Fruit fly (Drosophila melanogaster) whole organism, prepupa: Measurements from ENCODE around the gene Cpr65Ay.
A peak's percentile ranks its signal among the peaks of the same experiment; 100 is the strongest.

ENCODE experiments used
- CG10631 ChIP-seq: fragments of 200-800 bp; sonication (Bioruptor generic); optimal IDR thresholded peaks from 2 replicates; lab custom pipeline; 2016; ENCODE audit warnings: missing biosample characterization, missing genetic modification characterization
- CG10669 ChIP-seq: fragments of 200-800 bp; sonication (Bioruptor generic); optimal IDR thresholded peaks from 3 replicates; lab custom pipeline; 2018; ENCODE audit warnings: missing biosample characterization, mild to moderate bottlenecking, missing genetic modification characterization, moderate library complexity
- CG11294 ChIP-seq: fragments of 200-800 bp; sonication (Bioruptor generic); IDR thresholded peaks from 2 replicates; pipeline ENCODE4 v1.3.6; 2022; ENCODE audit warnings: missing biosample characterization, missing genetic modification characterization
- CG11762 ChIP-seq: fragments of 200-800 bp; sonication (Bioruptor generic); optimal IDR thresholded peaks from 3 replicates; lab custom pipeline; 2016; ENCODE audit warnings: missing biosample characterization, missing genetic modification characterization; ENCODE audit not compliant: insufficient read depth
- CG11902 ChIP-seq: fragments of 200-800 bp; sonication (Bioruptor generic); optimal IDR thresholded peaks from 3 replicates; lab custom pipeline; 2016; ENCODE audit warnings: missing biosample characterization, missing genetic modification characterization
- CG1621 ChIP-seq: fragments of 200-800 bp; sonication (Bioruptor generic); optimal IDR thresholded peaks from 3 replicates; lab custom pipeline; 2018; ENCODE audit warnings: missing biosample characterization, mild to moderate bottlenecking, missing genetic modification characterization
- CG3032 ChIP-seq: fragments of 200-800 bp; optimal IDR thresholded peaks from 2 replicates; lab custom pipeline; 2019; ENCODE audit warnings: missing biosample characterization, mild to moderate bottlenecking, missing genetic modification characterization, moderate library complexity
- CG31627 ChIP-seq: fragments of 200-800 bp; sonication (Bioruptor generic); optimal IDR thresholded peaks from 3 replicates; lab custom pipeline; 2016; ENCODE audit warnings: missing biosample characterization, missing genetic modification characterization
- CG32006 ChIP-seq: fragments of 200-800 bp; sonication (Bioruptor generic); optimal IDR thresholded peaks from 3 replicates; lab custom pipeline; 2017; ENCODE audit warnings: missing biosample characterization, mild to moderate bottlenecking, missing genetic modification characterization
- CG34406 ChIP-seq: fragments of 200-800 bp; sonication (Bioruptor generic); optimal IDR thresholded peaks from 3 replicates; lab custom pipeline; 2016; ENCODE audit warnings: missing biosample characterization, missing genetic modification characterization
- CG4318 ChIP-seq: fragments of 200-800 bp; sonication (Bioruptor generic); optimal IDR thresholded peaks from 3 replicates; lab custom pipeline; 2017; ENCODE audit warnings: missing biosample characterization, mild to moderate bottlenecking, missing genetic modification characterization
- CG6792 ChIP-seq: fragments of 200-800 bp; sonication (Bioruptor generic); optimal IDR thresholded peaks from 3 replicates; lab custom pipeline; 2016; ENCODE audit warnings: missing biosample characterization, missing genetic modification characterization
- CG6808 ChIP-seq: fragments of 200-800 bp; sonication (Bioruptor generic); optimal IDR thresholded peaks from 3 replicates; lab custom pipeline; 2017; ENCODE audit warnings: missing biosample characterization, missing genetic modification characterization, mild to moderate bottlenecking, moderate library complexity, missing genetic modification reagents
- CG7368 ChIP-seq: fragments of 200-800 bp; sonication (Bioruptor generic); optimal IDR thresholded peaks from 3 replicates; lab custom pipeline; 2016; ENCODE audit warnings: missing biosample characterization, missing genetic modification characterization
- CG8119 ChIP-seq: fragments of 200-800 bp; sonication (Bioruptor generic); IDR thresholded peaks from 3 replicates; pipeline ENCODE4 v1.3.6; 2022; ENCODE audit warnings: missing biosample characterization, missing genetic modification characterization
- CG8319 ChIP-seq: fragments of 200-800 bp; sonication (Bioruptor generic); optimal IDR thresholded peaks from 3 replicates; lab custom pipeline; 2016; ENCODE audit warnings: missing biosample characterization, missing genetic modification characterization
- CG9139 ChIP-seq: fragments of 200-800 bp; sonication (Bioruptor generic); optimal IDR thresholded peaks from 3 replicates; lab custom pipeline; 2017; ENCODE audit warnings: missing biosample characterization, mild to moderate bottlenecking, missing genetic modification characterization
- Eip75B ChIP-seq: fragments of 200-800 bp; sonication (Bioruptor generic); optimal IDR thresholded peaks from 3 replicates; lab custom pipeline; 2016; ENCODE audit warnings: missing biosample characterization, missing genetic modification characterization
- Eip78C ChIP-seq: fragments of 200-800 bp; sonication (Bioruptor generic); peaks from one replicate; lab custom pipeline; 2016; ENCODE audit warnings: missing biosample characterization, missing genetic modification characterization
- Eip93F ChIP-seq: fragments of 200-800 bp; sonication (Bioruptor generic); optimal IDR thresholded peaks from 2 replicates; lab custom pipeline; 2016; ENCODE audit warnings: missing biosample characterization, mild to moderate bottlenecking, missing genetic modification characterization
- Ets21C ChIP-seq: fragments of 200-800 bp; sonication (Bioruptor generic); optimal IDR thresholded peaks from 3 replicates; lab custom pipeline; 2016; ENCODE audit warnings: missing biosample characterization, missing genetic modification characterization
- Ets96B ChIP-seq: fragments of 200-800 bp; optimal IDR thresholded peaks from 2 replicates; lab custom pipeline; 2019; ENCODE audit warnings: missing biosample characterization, mild to moderate bottlenecking, missing genetic modification characterization, moderate library complexity
- Gug ChIP-seq: fragments of 200-800 bp; sonication (Bioruptor generic); IDR thresholded peaks from 2 replicates; pipeline ENCODE4 v1.3.6; 2022; ENCODE audit warnings: missing biosample characterization, missing genetic modification characterization
- Hr38 ChIP-seq: sonication (Bioruptor generic); optimal IDR thresholded peaks from 2 replicates; lab custom pipeline; 2016; ENCODE audit warnings: missing biosample characterization, missing genetic modification characterization
- Hr4 ChIP-seq: fragments of 200-800 bp; sonication (Bioruptor generic); optimal IDR thresholded peaks from 3 replicates; lab custom pipeline; 2016; ENCODE audit warnings: missing biosample characterization, missing genetic modification characterization
- Lpt ChIP-seq: fragments of 200-800 bp; sonication (Bioruptor generic); optimal IDR thresholded peaks from 3 replicates; lab custom pipeline; 2016; ENCODE audit warnings: missing biosample characterization, missing genetic modification characterization
- Met ChIP-seq: fragments of 200-800 bp; sonication (Bioruptor generic); optimal IDR thresholded peaks from 3 replicates; lab custom pipeline; 2016; ENCODE audit warnings: missing biosample characterization, missing genetic modification characterization
- OdsH ChIP-seq: fragments of 200-800 bp; sonication (Bioruptor generic); optimal IDR thresholded peaks from 3 replicates; lab custom pipeline; 2016; ENCODE audit warnings: missing biosample characterization, missing genetic modification characterization
- Smox ChIP-seq: fragments of 200-800 bp; sonication (Bioruptor generic); optimal IDR thresholded peaks from 3 replicates; lab custom pipeline; 2016; ENCODE audit warnings: missing biosample characterization, missing genetic modification characterization
- Sox102F ChIP-seq: fragments of 200-800 bp; sonication (Bioruptor generic); optimal IDR thresholded peaks from 2 replicates; lab custom pipeline; 2016; ENCODE audit warnings: missing biosample characterization, mild to moderate bottlenecking, missing genetic modification characterization
- Sox14 ChIP-seq: fragments of 200-800 bp; sonication (Bioruptor generic); optimal IDR thresholded peaks from 3 replicates; lab custom pipeline; 2016; ENCODE audit warnings: missing biosample characterization, missing genetic modification characterization
- Sox15 ChIP-seq: fragments of 200-800 bp; sonication (Bioruptor generic); optimal IDR thresholded peaks from 3 replicates; lab custom pipeline; 2016; ENCODE audit warnings: missing biosample characterization, missing genetic modification characterization
- achi ChIP-seq: fragments of 200-800 bp; sonication (Bioruptor generic); optimal IDR thresholded peaks from 3 replicates; lab custom pipeline; 2016; ENCODE audit warnings: missing biosample characterization, missing genetic modification characterization
- acj6 ChIP-seq: fragments of 200-800 bp; sonication (Bioruptor generic); optimal IDR thresholded peaks from 3 replicates; lab custom pipeline; 2016; ENCODE audit warnings: missing biosample characterization, missing genetic modification characterization
- cyc ChIP-seq: fragments of 200-800 bp; sonication (Bioruptor generic); optimal IDR thresholded peaks from 3 replicates; lab custom pipeline; 2016; ENCODE audit warnings: missing biosample characterization, missing genetic modification characterization
- dac ChIP-seq: fragments of 200-800 bp; sonication (Bioruptor generic); optimal IDR thresholded peaks from 2 replicates; lab custom pipeline; 2017; ENCODE audit warnings: missing biosample characterization, mild to moderate bottlenecking, missing genetic modification characterization
- fd85E ChIP-seq: fragments of 200-800 bp; sonication (Bioruptor generic); optimal IDR thresholded peaks from 3 replicates; lab custom pipeline; 2016; ENCODE audit warnings: missing biosample characterization, missing genetic modification characterization
- lz ChIP-seq: fragments of 200-800 bp; sonication (Bioruptor generic); optimal IDR thresholded peaks from 3 replicates; lab custom pipeline; 2016; ENCODE audit warnings: missing biosample characterization, missing genetic modification characterization
- net ChIP-seq: fragments of 200-800 bp; sonication (Bioruptor generic); optimal IDR thresholded peaks from 3 replicates; lab custom pipeline; 2016; ENCODE audit warnings: missing biosample characterization, missing genetic modification characterization
- salr ChIP-seq, 2 experiments: fragments of 200-800 bp; sonication (Bioruptor generic); optimal IDR thresholded peaks; 3 replicates each; lab custom pipeline; 2016 to 2018; ENCODE audit warnings: missing biosample characterization in 2 of 2, missing genetic modification characterization in 2 of 2, mild to moderate bottlenecking in 1 of 2
- ss ChIP-seq, 2 experiments: fragments of 200-800 bp; sonication (Bioruptor generic); optimal IDR thresholded peaks; 2 replicates in 1 of 2; 3 replicates in 1 of 2; lab custom pipeline; 2017 to 2018; ENCODE audit warnings: mild to moderate bottlenecking in 2 of 2, missing biosample characterization in 2 of 2, missing genetic modification characterization in 2 of 2, moderate library complexity in 1 of 2
- svp ChIP-seq: fragments of 200-800 bp; sonication (Bioruptor generic); peaks from one replicate; lab custom pipeline; 2016; ENCODE audit warnings: missing biosample characterization, missing genetic modification characterization
- topi ChIP-seq: fragments of 200-800 bp; sonication (Bioruptor generic); optimal IDR thresholded peaks from 3 replicates; lab custom pipeline; 2016; ENCODE audit warnings: missing biosample characterization, missing genetic modification characterization

Gene Cpr65Ay

dm6 chr3L:6158530-6158929, at the start of gene Cpr65Ay:
Gene Cpr65Ay, minus strand, starts transcription at chr3L:6158630.
- TF ChIP-seq Eip75B (GFP tag; lab: Kevin White, UChicago) (no peak), CG31627 (GFP tag; lab: Kevin White, UChicago) (no peak), CG32006 (GFP tag; lab: Kevin White, UChicago) (no peak)

- no peak for TF ChIP-seq Hr38 (GFP tag; lab: Kevin White, UChicago)
- TF ChIP-seq svp, result no peak
- no peak for TF ChIP-seq acj6
- no peak for TF ChIP-seq CG6808
- no peak for TF ChIP-seq dac (GFP tag; lab: Kevin White, UChicago)
- no peak for TF ChIP-seq Smox (GFP tag; lab: Kevin White, UChicago)
- TF ChIP-seq CG8119 (GFP tag; lab: Robert Waterston, UW), result no peak
- TF ChIP-seq CG34406 (GFP tag; lab: Kevin White, UChicago), result no peak
- TF ChIP-seq salr (GFP tag; optimal IDR thresholded peaks at IDR 0.05; lab: Kevin White, UChicago), result no peak
- TF ChIP-seq Sox14, result no peak
- no peak for TF ChIP-seq Gug (GFP tag; lab: Robert Waterston, UW)
- TF ChIP-seq OdsH, result no peak
- no peak for TF ChIP-seq cyc (GFP tag; lab: Kevin White, UChicago)
- no peak for TF ChIP-seq CG32006 (GFP tag; lab: Kevin White, UChicago)
- TF ChIP-seq CG9139 (GFP tag; lab: Kevin White, UChicago), result no peak
- TF ChIP-seq Lpt (GFP tag; lab: Kevin White, UChicago), result no peak
- TF ChIP-seq CG8319, result no peak
- TF ChIP-seq, all 60 proteins: peak for 0
These were observed 41.7 kb upstream of the Cpr65Ay start, which contains the start of gene CG8219 for dm6 chr3L:6200173-6200572. Gene CG8219, plus strand, starts transcription at chr3L:6200473.

- TF ChIP-seq CG10631 (GFP tag; lab: Kevin White, UChicago), result no peak
- no peak for TF ChIP-seq CG8319
- no peak for TF ChIP-seq Ets96B (tag; lab: Kevin White, UChicago)
- TF ChIP-seq Smox (GFP tag; lab: Kevin White, UChicago), result no peak
- no peak for TF ChIP-seq lz (GFP tag; lab: Kevin White, UChicago)
- TF ChIP-seq CG9139 (GFP tag; lab: Kevin White, UChicago), result no peak
- TF ChIP-seq Eip78C, result no peak
- no peak for TF ChIP-seq Sox15
- TF ChIP-seq CG4318, result no peak
- no peak for TF ChIP-seq Ets21C (GFP tag; lab: Kevin White, UChicago)
- no peak for TF ChIP-seq Hr4 (GFP tag; lab: Kevin White, UChicago)
- no peak for TF ChIP-seq CG6808
- TF ChIP-seq achi, result no peak
- TF ChIP-seq CG3032 (tag; lab: Kevin White, UChicago), result no peak
- no peak for TF ChIP-seq Gug (GFP tag; lab: Robert Waterston, UW)
- TF ChIP-seq Sox102F (GFP tag; lab: Kevin White, UChicago), result no peak
- TF ChIP-seq net, result no peak
- no peak for TF ChIP-seq CG7368
- TF ChIP-seq Sox14, result no peak
- TF ChIP-seq CG1621 (tag; lab: Kevin White, UChicago), result no peak
These were observed 35.2 kb upstream of the Cpr65Ay start for dm6 chr3L:6193556-6194114.

- peak; percentile 90 for TF ChIP-seq CG31627 (GFP tag; lab: Kevin White, UChicago)
- TF ChIP-seq CG11762, result peak; percentile 29
- TF ChIP-seq Met (GFP tag; lab: Kevin White, UChicago), result peak; percentile 82
- TF ChIP-seq Eip93F (GFP tag; lab: Kevin White, UChicago), result peak; percentile 23
- peak; percentile 81 for TF ChIP-seq CG11902
- no peak for TF ChIP-seq net
- TF ChIP-seq Sox15, result peak; percentile 90
- TF ChIP-seq ss (GFP tag; optimal IDR thresholded peaks at IDR 0.05; lab: Kevin White, UChicago), result no peak
- peak; percentile 74 for TF ChIP-seq topi (GFP tag; lab: Kevin White, UChicago)
- peak; percentile 73 for TF ChIP-seq Ets96B (tag; lab: Kevin White, UChicago)
- TF ChIP-seq fd85E (GFP tag; lab: Kevin White, UChicago), result peak; percentile 25
- peak; percentile 82 for TF ChIP-seq Ets21C (GFP tag; lab: Kevin White, UChicago)
- TF ChIP-seq cyc (GFP tag; lab: Kevin White, UChicago), result peak; percentile 79
- peak; percentile 86 for TF ChIP-seq OdsH
- TF ChIP-seq achi, result no peak
- no peak for TF ChIP-seq CG1621 (tag; lab: Kevin White, UChicago)
- peak; percentile 86 for TF ChIP-seq lz (GFP tag; lab: Kevin White, UChicago)
- no peak for TF ChIP-seq Eip75B (GFP tag; lab: Kevin White, UChicago)
- TF ChIP-seq Sox102F (GFP tag; lab: Kevin White, UChicago), result no peak
- TF ChIP-seq CG6792 (GFP tag; lab: Kevin White, UChicago), result peak; percentile 75
- no peak for TF ChIP-seq salr (GFP tag; optimal IDR thresholded peaks at IDR 0.05; lab: Kevin White, UChicago)
- peak; percentile 84 for TF ChIP-seq CG3032 (tag; lab: Kevin White, UChicago)
- TF ChIP-seq CG10669 (GFP tag; lab: Kevin White, UChicago), result peak; percentile 73
- TF ChIP-seq CG11294 (GFP tag; lab: Robert Waterston, UW), result peak; percentile 71; the same call in 1 of the 2 replicates
- peak; percentile 87 for TF ChIP-seq CG10631 (GFP tag; lab: Kevin White, UChicago)
These were observed 34.6 kb upstream of the Cpr65Ay start, which contains the start of the genes Sf3b6 and Tnpo for dm6 chr3L:6192822-6193555. Gene Sf3b6, minus strand, starts transcription at chr3L:6193179. Gene Tnpo, plus strand, starts transcription at chr3L:6193480.
